Worm (Caenorhabditis elegans) whole organism, midembryonic: ENCODE data around the gene str-35.

ENCODE experiments used
- cog-1 ChIP-seq: sonication (generic microtip); optimal IDR thresholded peaks from 2 replicates; lab custom pipeline; 2016; ENCODE audit warnings: missing genetic modification characterization, missing compliant biosample characterization
- flt-1 ChIP-seq: fragments of 200-800 bp; sonication (Bioruptor generic); IDR thresholded peaks from 2 replicates; pipeline ENCODE4 v1.3.6; 2022; ENCODE audit warnings: missing genetic modification characterization, missing compliant biosample characterization
- klf-2 ChIP-seq: fragments of 200-800 bp; sonication (Bioruptor generic); conservative IDR thresholded peaks from 2 replicates; pipeline ENCODE4 v1.3.6; 2022; ENCODE audit warnings: missing genetic modification reagents, missing genetic modification characterization, missing compliant biosample characterization
- med-1 ChIP-seq: sonication (generic microtip); optimal IDR thresholded peaks from 2 replicates; lab custom pipeline; 2017; ENCODE audit warnings: missing genetic modification characterization, mild to moderate bottlenecking, missing compliant biosample characterization, antibody characterized with exemption, missing genetic modification reagents; ENCODE audit not compliant: insufficient read depth
- tab-1 ChIP-seq: fragments of 200-800 bp; sonication (Bioruptor generic); IDR thresholded peaks from 2 replicates; pipeline ENCODE4 v1.3.6; 2022; ENCODE audit warnings: missing genetic modification characterization, missing compliant biosample characterization

- TF ChIP-seq klf-2 (no peak), tab-1 (GFP tag; lab: Robert Waterston, UW) (no peak), flt-1 (GFP tag; lab: Robert Waterston, UW) (no peak), cog-1 (tag; lab: Kevin White, UChicago) (no peak), med-1 (GFP tag; lab: Kevin White, UChicago) (no peak)
Observed at ce11 chrV:4447637-4448036, 27.0 kb upstream of the str-35 start.
